Worm (Caenorhabditis elegans): ENCODE measurements around the gene T05B4.10.

DNA sequence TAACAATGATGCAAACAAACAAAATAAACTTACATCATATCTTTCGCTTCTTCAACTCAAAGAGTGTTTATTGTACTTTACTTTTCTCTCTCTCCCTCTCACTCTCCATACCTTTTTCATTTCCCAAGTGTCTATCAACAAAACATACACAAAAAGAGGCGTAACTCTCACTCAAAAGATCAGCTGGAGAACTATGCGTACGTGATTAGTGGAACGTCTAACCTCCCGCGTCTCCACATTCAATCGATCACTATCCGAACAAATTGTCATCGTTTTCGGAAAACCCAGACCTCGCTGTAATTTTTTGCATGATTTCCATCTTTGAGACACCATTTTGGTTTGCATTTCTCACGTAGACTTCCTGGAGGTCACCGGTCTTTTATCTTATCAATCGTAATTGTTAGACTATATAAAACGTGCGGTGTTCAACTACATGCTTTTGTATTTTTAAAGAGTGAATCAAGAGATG is 11.0 kb upstream of the T05B4.10 start, which contains the start of gene nhr-57:
- TF ChIP-seq nhr-28 (tag; optimal IDR thresholded peaks at IDR 0.05) (no peak), ztf-11 (tag; optimal IDR thresholded peaks at IDR 0.05) (no peak), lsy-2 (tag; optimal IDR thresholded peaks at IDR 0.05) (no peak)
